Worm (Caenorhabditis elegans): ENCODE measurements around the gene twk-21.

The twk-21 gene

DNA sequence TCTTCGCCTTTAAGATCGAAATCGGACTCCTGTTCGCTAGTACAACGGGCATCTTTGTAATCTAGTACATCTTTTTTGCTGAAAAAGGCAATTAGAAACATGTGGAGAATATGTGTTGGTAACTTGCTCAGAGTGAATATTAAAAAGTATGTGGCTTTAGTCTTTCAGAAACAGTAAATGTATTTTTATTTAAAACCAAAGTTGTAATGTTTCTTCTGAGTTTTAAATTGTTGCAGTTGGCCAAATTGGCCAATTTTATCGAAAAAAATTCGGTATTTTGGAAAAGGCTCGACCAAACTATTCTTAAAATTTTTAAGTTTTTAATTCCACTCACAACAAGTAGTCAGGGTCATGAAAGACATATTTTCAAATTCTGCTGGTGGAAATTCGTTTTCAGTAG is 16.6 kb upstream of the twk-21 start, which contains the start of gene F52E10.2:
Gene F52E10.2, minus strand, starts transcription at position 101 of the 400 bp plus-strand sequence.
- TF ChIP-seq tab-1 (GFP tag; IDR thresholded peaks at IDR 0.05) (no peak), cog-1 (tag; optimal IDR thresholded peaks at IDR 0.05) (no peak), med-1 (GFP tag; optimal IDR thresholded peaks at IDR 0.05; ENCODE audit: insufficient read depth) (no peak), ztf-23 (GFP tag; IDR thresholded peaks at IDR 0.05) (no peak), klf-2 (GFP tag; conservative IDR thresholded peaks at IDR 0.05) (no peak), ztf-29 (GFP tag; IDR thresholded peaks at IDR 0.05) (no peak), T22C8.4 (GFP tag; IDR thresholded peaks at IDR 0.05) (no peak), flt-1 (GFP tag; IDR thresholded peaks at IDR 0.05) (no peak), ref-1 (GFP tag; conservative IDR thresholded peaks at IDR 0.05) (no peak)

DNA sequence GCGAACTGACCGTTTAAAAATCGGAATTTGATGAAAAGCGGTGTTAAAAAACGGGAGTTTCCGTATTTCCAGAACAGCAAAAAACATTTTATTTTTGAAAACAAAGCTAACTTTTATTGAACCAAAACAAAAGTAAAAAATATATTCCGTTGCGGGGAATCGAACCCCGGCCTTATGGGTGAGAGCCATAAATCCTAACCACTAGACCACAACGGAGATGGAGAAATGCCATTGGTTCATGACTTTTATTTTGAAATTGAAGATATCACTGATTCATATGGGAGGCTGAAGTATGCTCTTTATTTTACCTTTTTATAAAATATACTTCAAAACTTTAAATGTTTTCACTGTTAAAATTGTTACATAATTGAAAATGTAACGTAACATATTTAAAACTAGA is 14.5 kb upstream of the twk-21 start:
- TF ChIP-seq med-1 (GFP tag; optimal IDR thresholded peaks at IDR 0.05; ENCODE audit: insufficient read depth) (no peak), cog-1 (tag; optimal IDR thresholded peaks at IDR 0.05) (no peak), T22C8.4 (GFP tag; IDR thresholded peaks at IDR 0.05) (no peak), tab-1 (GFP tag; IDR thresholded peaks at IDR 0.05) (no peak), flt-1 (GFP tag; IDR thresholded peaks at IDR 0.05) (no peak), ztf-29 (GFP tag; IDR thresholded peaks at IDR 0.05) (no peak), klf-2 (GFP tag; conservative IDR thresholded peaks at IDR 0.05) (no peak), ref-1 (GFP tag; conservative IDR thresholded peaks at IDR 0.05) (no peak), ztf-23 (GFP tag; IDR thresholded peaks at IDR 0.05) (no peak)

DNA sequence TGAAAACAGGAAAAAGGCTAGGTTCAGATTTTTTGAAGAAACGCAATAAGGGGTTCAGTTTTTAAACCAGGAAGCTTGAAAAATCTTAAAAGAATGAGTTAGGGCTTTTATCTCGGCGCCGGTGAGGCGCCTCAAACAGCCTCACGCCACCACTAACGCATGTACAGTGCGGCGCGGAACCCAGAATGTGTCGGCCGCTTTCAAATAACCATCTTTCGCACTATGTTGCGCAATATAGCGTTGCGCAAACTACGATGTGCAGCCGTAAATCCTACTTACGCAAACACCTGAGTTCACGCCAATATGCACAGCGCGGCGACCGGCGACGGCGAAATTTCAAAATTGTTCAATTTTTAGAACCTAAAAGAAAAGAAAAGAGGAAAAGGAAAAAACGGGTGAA is 10.1 kb upstream of the twk-21 start:
- TF ChIP-seq flt-1 (GFP tag; IDR thresholded peaks at IDR 0.05) (no peak), med-1 (GFP tag; optimal IDR thresholded peaks at IDR 0.05; ENCODE audit: insufficient read depth) (no peak), klf-2 (GFP tag; conservative IDR thresholded peaks at IDR 0.05) (no peak), T22C8.4 (GFP tag; IDR thresholded peaks at IDR 0.05) (no peak), ztf-23 (GFP tag; IDR thresholded peaks at IDR 0.05) (no peak)

DNA sequence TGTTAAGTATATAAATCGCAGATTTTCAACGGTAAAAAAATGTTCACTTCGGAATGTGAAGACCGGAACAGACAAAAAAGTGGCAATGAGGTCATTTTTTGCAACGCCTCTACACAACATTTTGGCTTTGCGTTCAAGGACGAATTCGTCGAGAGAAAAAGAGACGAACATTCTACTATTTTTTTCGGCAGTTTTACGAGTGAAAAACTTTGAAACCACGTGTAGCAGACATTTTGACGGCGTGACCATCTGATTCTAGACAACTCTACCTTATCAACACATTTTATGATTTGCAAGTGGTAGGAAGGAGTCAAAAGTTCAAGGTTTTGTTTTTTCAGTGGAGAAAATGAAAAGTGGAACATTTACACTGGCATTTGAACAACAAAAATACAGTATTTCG is 9.2 kb upstream of the twk-21 start:
- TF ChIP-seq ztf-29 (GFP tag; IDR thresholded peaks at IDR 0.05) (no peak), T22C8.4 (GFP tag; IDR thresholded peaks at IDR 0.05) (no peak), flt-1 (GFP tag; IDR thresholded peaks at IDR 0.05) (no peak), med-1 (GFP tag; optimal IDR thresholded peaks at IDR 0.05; ENCODE audit: insufficient read depth) (no peak), ztf-23 (GFP tag; IDR thresholded peaks at IDR 0.05) (no peak), cog-1 (tag; optimal IDR thresholded peaks at IDR 0.05) (no peak), klf-2 (GFP tag; conservative IDR thresholded peaks at IDR 0.05) (no peak)

DNA sequence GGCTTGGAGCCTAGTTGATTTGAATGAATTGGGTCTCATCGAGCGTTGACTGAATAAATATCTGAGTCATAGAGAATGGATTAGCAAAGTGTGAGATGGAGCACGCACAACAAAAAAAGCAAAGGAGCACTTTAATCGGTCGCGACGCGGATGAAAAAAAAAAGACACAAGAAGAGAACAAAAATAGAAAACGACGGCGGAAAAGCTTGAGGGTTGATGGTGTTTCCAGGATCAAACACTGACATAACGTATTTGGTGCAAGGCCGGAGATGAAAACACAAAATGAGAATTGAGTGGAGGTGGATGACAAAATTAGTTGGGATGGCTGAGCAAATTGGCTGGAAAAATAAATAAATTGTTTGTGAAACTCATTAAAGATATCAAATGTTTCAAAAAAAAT is 6.8 kb upstream of the twk-21 start, which contains the start of gene F52E10.4:
Gene F52E10.4, minus strand, starts transcription at position 101 of the 400 bp plus-strand sequence.
- TF ChIP-seq klf-2 (GFP tag; conservative IDR thresholded peaks at IDR 0.05), result no peak
- TF ChIP-seq ref-1 (GFP tag; conservative IDR thresholded peaks at IDR 0.05), result no peak
- TF ChIP-seq tab-1 (GFP tag; IDR thresholded peaks at IDR 0.05), result no peak
- TF ChIP-seq cog-1 (tag; optimal IDR thresholded peaks at IDR 0.05), result no peak
- no peak for TF ChIP-seq ztf-23 (GFP tag; IDR thresholded peaks at IDR 0.05)
- TF ChIP-seq flt-1 (GFP tag; IDR thresholded peaks at IDR 0.05), result no peak
- TF ChIP-seq med-1 (GFP tag; optimal IDR thresholded peaks at IDR 0.05; ENCODE audit: insufficient read depth), result no peak
- no peak for TF ChIP-seq T22C8.4 (GFP tag; IDR thresholded peaks at IDR 0.05)
- TF ChIP-seq ztf-29 (GFP tag; IDR thresholded peaks at IDR 0.05), result no peak

DNA sequence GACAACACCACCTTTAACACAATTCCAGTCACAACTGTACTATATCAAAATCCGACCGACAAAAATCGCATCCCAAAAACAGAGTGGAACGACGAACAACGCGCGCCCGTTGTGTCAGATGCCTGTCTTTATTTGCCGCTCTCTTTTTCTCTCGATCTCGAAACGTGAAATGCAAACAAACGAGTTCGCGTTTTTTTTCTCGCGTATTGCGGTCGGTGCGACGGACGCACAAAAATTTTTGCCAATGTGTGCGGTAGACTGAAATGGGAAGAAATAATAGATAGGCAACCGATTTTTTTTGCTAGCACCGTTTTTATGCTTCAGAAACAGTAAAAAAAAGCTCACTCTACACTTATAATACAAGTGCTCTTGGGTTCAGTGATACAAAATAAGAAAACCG is 2.6 kb upstream of the twk-21 start:
- TF ChIP-seq T22C8.4 (GFP tag; IDR thresholded peaks at IDR 0.05) (no peak), tab-1 (GFP tag; IDR thresholded peaks at IDR 0.05) (no peak), flt-1 (GFP tag; IDR thresholded peaks at IDR 0.05) (no peak), ref-1 (GFP tag; conservative IDR thresholded peaks at IDR 0.05) (no peak), cog-1 (tag; optimal IDR thresholded peaks at IDR 0.05) (no peak), ztf-23 (GFP tag; IDR thresholded peaks at IDR 0.05) (no peak), klf-2 (GFP tag; conservative IDR thresholded peaks at IDR 0.05) (no peak), med-1 (GFP tag; optimal IDR thresholded peaks at IDR 0.05; ENCODE audit: insufficient read depth) (no peak), ztf-29 (GFP tag; IDR thresholded peaks at IDR 0.05) (no peak)

DNA sequence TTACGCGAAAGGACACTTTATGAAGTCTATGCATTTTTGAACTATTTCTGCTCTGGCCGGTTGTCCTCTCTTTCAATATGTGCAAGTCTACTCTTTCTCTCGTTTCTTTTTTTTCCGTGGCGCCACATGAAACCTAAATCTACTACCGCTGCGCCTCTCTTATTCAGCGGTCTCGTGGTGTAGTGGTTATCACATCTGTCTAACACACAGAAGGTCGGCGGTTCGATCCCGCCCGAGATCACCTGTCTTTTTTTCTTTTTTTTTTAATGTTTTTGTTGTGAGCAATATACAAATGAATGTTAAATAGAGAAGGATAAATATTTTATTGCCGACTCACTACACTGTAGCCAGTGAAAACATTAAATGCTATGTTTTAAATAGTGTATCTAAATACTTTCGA is 1.5 kb upstream of the twk-21 start:
- TF ChIP-seq med-1 (GFP tag; optimal IDR thresholded peaks at IDR 0.05; ENCODE audit: insufficient read depth) (no peak), ztf-29 (GFP tag; IDR thresholded peaks at IDR 0.05) (no peak), tab-1 (GFP tag; IDR thresholded peaks at IDR 0.05) (0 out of 2 replicates have a peak, but pooled peaks have one; percentile 24), flt-1 (GFP tag; IDR thresholded peaks at IDR 0.05) (0 out of 2 replicates have a peak, but pooled peaks have one; percentile 19), klf-2 (GFP tag; conservative IDR thresholded peaks at IDR 0.05) (peak; percentile 45; the same call in 1 of the 2 replicates), ztf-23 (GFP tag; IDR thresholded peaks at IDR 0.05) (peak; percentile 83), T22C8.4 (GFP tag; IDR thresholded peaks at IDR 0.05) (peak; percentile 57), cog-1 (tag; optimal IDR thresholded peaks at IDR 0.05) (peak; percentile 6), ref-1 (GFP tag; conservative IDR thresholded peaks at IDR 0.05) (no peak)

DNA sequence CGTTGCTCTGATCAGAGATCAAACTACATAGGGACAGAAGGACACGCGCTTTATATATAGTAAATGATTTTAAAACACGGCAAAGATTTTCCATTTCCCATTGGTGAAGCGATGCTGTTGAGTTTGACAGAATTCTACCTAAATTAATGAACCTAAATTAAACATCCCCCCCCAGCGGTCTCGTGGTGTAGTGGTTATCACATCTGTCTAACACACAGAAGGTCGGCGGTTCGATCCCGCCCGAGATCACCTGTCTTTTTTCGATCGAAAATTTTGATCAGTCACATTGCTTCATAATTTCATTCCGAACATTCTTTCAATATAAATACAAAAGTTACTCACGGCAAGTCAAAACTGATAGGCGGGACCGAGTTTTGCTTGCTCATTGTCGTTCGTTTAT is 475 bp upstream of the twk-21 start:
- TF ChIP-seq T22C8.4 (GFP tag; IDR thresholded peaks at IDR 0.05) (0 out of 2 replicates have a peak, but pooled peaks have one; percentile 30), flt-1 (GFP tag; IDR thresholded peaks at IDR 0.05) (peak; percentile 38; the same call in 1 of the 2 replicates)

DNA sequence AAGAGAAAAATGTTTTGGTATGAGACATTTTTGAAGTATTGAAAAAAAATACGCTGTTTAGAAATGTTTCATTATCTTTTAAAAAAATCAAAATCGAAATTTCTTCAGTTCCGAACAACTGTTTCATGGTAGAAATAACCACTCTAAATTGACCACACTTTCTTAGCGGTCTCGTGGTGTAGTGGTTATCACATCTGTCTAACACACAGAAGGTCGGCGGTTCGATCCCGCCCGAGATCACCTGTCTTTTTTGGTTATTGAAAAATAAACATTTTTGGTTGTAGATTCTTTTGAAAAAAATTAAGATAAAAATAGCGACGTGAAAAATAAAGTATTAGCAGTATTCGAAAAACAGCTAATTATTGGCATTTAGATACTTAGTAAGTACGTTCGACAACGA is 730 bp downstream of the twk-21 start:
- no peak for TF ChIP-seq ztf-29 (GFP tag; IDR thresholded peaks at IDR 0.05)
- no peak for TF ChIP-seq tab-1 (GFP tag; IDR thresholded peaks at IDR 0.05)
- TF ChIP-seq klf-2 (GFP tag; conservative IDR thresholded peaks at IDR 0.05), result no peak
- no peak for TF ChIP-seq cog-1 (tag; optimal IDR thresholded peaks at IDR 0.05)
- no peak for TF ChIP-seq ref-1 (GFP tag; conservative IDR thresholded peaks at IDR 0.05)
- TF ChIP-seq T22C8.4 (GFP tag; IDR thresholded peaks at IDR 0.05), result no peak
- no peak for TF ChIP-seq flt-1 (GFP tag; IDR thresholded peaks at IDR 0.05)

DNA sequence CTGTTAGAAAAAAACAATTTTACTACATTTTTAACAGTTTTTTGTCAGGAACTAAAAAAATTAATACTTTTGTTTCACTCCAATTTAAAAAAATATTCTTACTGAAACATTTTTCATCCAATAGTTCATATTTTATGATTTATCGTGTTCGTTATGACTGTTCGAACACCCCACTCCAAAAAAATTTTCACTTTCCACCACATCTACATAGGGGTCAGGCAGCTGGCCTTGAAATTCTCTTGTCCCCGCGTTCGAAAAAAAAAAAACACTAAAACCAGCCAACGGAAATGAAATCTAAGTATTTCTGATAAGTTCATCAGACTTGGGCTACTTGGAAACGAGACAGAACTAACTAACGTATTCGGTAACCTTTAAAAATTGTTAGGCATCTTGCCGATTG is 6.5 kb downstream of the twk-21 start, which contains the start of gene twk-22:
Gene twk-22, plus strand, starts transcription at position 301 of the 400 bp plus-strand sequence.
- TF ChIP-seq ztf-23 (GFP tag; IDR thresholded peaks at IDR 0.05), result no peak
- no peak for TF ChIP-seq ztf-29 (GFP tag; IDR thresholded peaks at IDR 0.05)
- no peak for TF ChIP-seq med-1 (GFP tag; optimal IDR thresholded peaks at IDR 0.05; ENCODE audit: insufficient read depth)
- no peak for TF ChIP-seq T22C8.4 (GFP tag; IDR thresholded peaks at IDR 0.05)
- TF ChIP-seq cog-1 (tag; optimal IDR thresholded peaks at IDR 0.05), result no peak
- TF ChIP-seq tab-1 (GFP tag; IDR thresholded peaks at IDR 0.05), result no peak
- no peak for TF ChIP-seq klf-2 (GFP tag; conservative IDR thresholded peaks at IDR 0.05)
- TF ChIP-seq flt-1 (GFP tag; IDR thresholded peaks at IDR 0.05), result no peak
- no peak for TF ChIP-seq ref-1 (GFP tag; conservative IDR thresholded peaks at IDR 0.05)

Data from whole organism, midembryonic.